Worm (Caenorhabditis elegans): ENCODE results near the gene F13A2.10.

DNA sequence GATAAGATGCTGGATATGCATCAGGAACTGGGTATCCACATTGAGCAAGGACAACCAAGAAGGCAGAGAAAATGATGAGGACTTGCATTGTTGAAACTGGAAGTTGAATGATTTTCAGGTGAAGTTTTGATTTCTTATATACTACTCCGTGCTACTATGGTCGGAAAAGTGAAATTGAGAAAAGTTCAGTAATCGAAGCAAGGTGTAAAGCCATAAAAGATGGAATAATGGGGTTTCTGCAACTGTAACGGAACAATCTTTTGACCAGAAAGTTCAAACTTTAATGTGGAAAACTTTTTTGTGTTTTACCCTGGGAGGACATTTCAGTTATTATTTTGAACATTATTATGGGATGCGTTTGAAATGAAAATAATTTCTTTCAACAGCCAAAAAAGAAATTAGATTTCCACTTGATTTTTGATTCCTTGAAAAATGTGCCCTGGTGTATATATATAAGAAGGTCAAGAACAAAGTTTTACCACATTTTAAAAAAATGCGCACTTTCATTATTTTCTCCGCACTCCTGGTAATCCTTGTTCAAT lies 37.9 kb upstream of the F13A2.10 start, which contains the start of the genes Y47D7A.9 and Y47D7A.19:
- no peak for TF ChIP-seq T22C8.4 (GFP tag; IDR thresholded peaks at IDR 0.05)
- no peak for TF ChIP-seq med-1 (GFP tag; optimal IDR thresholded peaks at IDR 0.05; ENCODE audit: insufficient read depth)
- TF ChIP-seq ref-1 (GFP tag; conservative IDR thresholded peaks at IDR 0.05), result no peak
- no peak for TF ChIP-seq tab-1 (GFP tag; IDR thresholded peaks at IDR 0.05)
- no peak for TF ChIP-seq flt-1 (GFP tag; IDR thresholded peaks at IDR 0.05)
- no peak for TF ChIP-seq klf-2 (GFP tag; conservative IDR thresholded peaks at IDR 0.05)
- TF ChIP-seq ztf-23 (GFP tag; IDR thresholded peaks at IDR 0.05), result no peak
- no peak for TF ChIP-seq ztf-29 (GFP tag; IDR thresholded peaks at IDR 0.05)
- TF ChIP-seq cog-1 (tag; optimal IDR thresholded peaks at IDR 0.05), result no peak
